Worm (Caenorhabditis elegans): ENCODE measurements around the gene T21C9.11.

T21C9.11 gene

ce11 chrV:10576319-10576718 is 18.4 kb downstream of the T21C9.11 start, which contains the start of gene vps-54:
vps-54 (minus strand) TSS chrV:10576419.
- no peak for TF ChIP-seq pes-1 (GFP tag; IDR thresholded peaks at IDR 0.05)
- no peak for TF ChIP-seq scrt-1 (GFP tag; IDR thresholded peaks at IDR 0.05)
- TF ChIP-seq tbx-11 (GFP tag; IDR thresholded peaks at IDR 0.05): no peak
- no peak for TF ChIP-seq flt-1 (GFP tag; IDR thresholded peaks at IDR 0.05)
- no peak for TF ChIP-seq hnd-1 (tag; optimal IDR thresholded peaks at IDR 0.05)
- no peak for TF ChIP-seq ets-7 (tag; optimal IDR thresholded peaks at IDR 0.05)

ce11 chrV:10574197-10574596 is 20.5 kb downstream of the T21C9.11 start:
- TF ChIP-seq tra-4 (tag; optimal IDR thresholded peaks at IDR 0.05): no peak
- no peak for TF ChIP-seq tbx-11 (GFP tag; IDR thresholded peaks at IDR 0.05)
- TF ChIP-seq F13C5.2 (tag; optimal IDR thresholded peaks at IDR 0.05): no peak
- TF ChIP-seq flt-1 (GFP tag; IDR thresholded peaks at IDR 0.05): no peak
- TF ChIP-seq B0310.2 (tag; optimal IDR thresholded peaks at IDR 0.05): no peak
- no peak for TF ChIP-seq scrt-1 (GFP tag; IDR thresholded peaks at IDR 0.05)
- TF ChIP-seq ets-7 (tag; optimal IDR thresholded peaks at IDR 0.05): no peak
- TF ChIP-seq sea-1 (GFP tag; conservative IDR thresholded peaks at IDR 0.05): no peak
- TF ChIP-seq ceh-13 (GFP tag; optimal IDR thresholded peaks at IDR 0.05): no peak
- no peak for TF ChIP-seq pes-1 (GFP tag; IDR thresholded peaks at IDR 0.05)
- no peak for TF ChIP-seq tbx-37 (GFP tag; conservative IDR thresholded peaks at IDR 0.05)
- TF ChIP-seq ama-1 (optimal IDR thresholded peaks at IDR 0.05): no peak
- no peak for TF ChIP-seq hmg-4 (GFP tag; optimal IDR thresholded peaks at IDR 0.05)
- TF ChIP-seq aly-1 (tag; optimal IDR thresholded peaks at IDR 0.05): no peak
- no peak for TF ChIP-seq hmbx-1 (tag; optimal IDR thresholded peaks at IDR 0.05)
- no peak for TF ChIP-seq hnd-1 (tag; optimal IDR thresholded peaks at IDR 0.05)

ce11 chrV:10572614-10573013 is 22.1 kb downstream of the T21C9.11 start, which contains the start of gene del-6:
del-6 (plus strand) TSS chrV:10572914.
- TF ChIP-seq F13C5.2 (tag; optimal IDR thresholded peaks at IDR 0.05): no peak
- no peak for TF ChIP-seq hmg-4 (GFP tag; optimal IDR thresholded peaks at IDR 0.05)
- no peak for TF ChIP-seq tbx-37 (GFP tag; conservative IDR thresholded peaks at IDR 0.05)
- no peak for TF ChIP-seq ceh-13 (GFP tag; optimal IDR thresholded peaks at IDR 0.05)
- TF ChIP-seq flt-1 (GFP tag; IDR thresholded peaks at IDR 0.05): no peak
- TF ChIP-seq tra-4 (tag; optimal IDR thresholded peaks at IDR 0.05): no peak
- TF ChIP-seq scrt-1 (GFP tag; IDR thresholded peaks at IDR 0.05): no peak
- TF ChIP-seq sea-1 (GFP tag; conservative IDR thresholded peaks at IDR 0.05): no peak
- TF ChIP-seq B0310.2 (tag; optimal IDR thresholded peaks at IDR 0.05): no peak
- TF ChIP-seq aly-1 (tag; optimal IDR thresholded peaks at IDR 0.05): no peak
- no peak for TF ChIP-seq ceh-36 (tag; optimal IDR thresholded peaks at IDR 0.05)
- TF ChIP-seq hmbx-1 (tag; optimal IDR thresholded peaks at IDR 0.05): no peak
- no peak for TF ChIP-seq ama-1 (optimal IDR thresholded peaks at IDR 0.05)
- no peak for TF ChIP-seq hnd-1 (tag; optimal IDR thresholded peaks at IDR 0.05)
- TF ChIP-seq pes-1 (GFP tag; IDR thresholded peaks at IDR 0.05): no peak
- no peak for TF ChIP-seq ets-7 (tag; optimal IDR thresholded peaks at IDR 0.05)

ce11 chrV:10571523-10571922 is 23.2 kb downstream of the T21C9.11 start:
- TF ChIP-seq ets-7 (tag; optimal IDR thresholded peaks at IDR 0.05) (no peak), tbx-11 (GFP tag; IDR thresholded peaks at IDR 0.05) (no peak), aly-1 (tag; optimal IDR thresholded peaks at IDR 0.05) (no peak), ceh-13 (GFP tag; optimal IDR thresholded peaks at IDR 0.05) (no peak), sea-1 (GFP tag; conservative IDR thresholded peaks at IDR 0.05) (no peak), hmbx-1 (tag; optimal IDR thresholded peaks at IDR 0.05) (no peak), ama-1 (optimal IDR thresholded peaks at IDR 0.05) (no peak), pes-1 (GFP tag; IDR thresholded peaks at IDR 0.05) (no peak), tbx-37 (GFP tag; conservative IDR thresholded peaks at IDR 0.05) (no peak), flt-1 (GFP tag; IDR thresholded peaks at IDR 0.05) (no peak), scrt-1 (GFP tag; IDR thresholded peaks at IDR 0.05) (no peak), hnd-1 (tag; optimal IDR thresholded peaks at IDR 0.05) (no peak), hmg-4 (GFP tag; optimal IDR thresholded peaks at IDR 0.05) (no peak), B0310.2 (tag; optimal IDR thresholded peaks at IDR 0.05) (no peak), ceh-36 (tag; optimal IDR thresholded peaks at IDR 0.05) (no peak), tra-4 (tag; optimal IDR thresholded peaks at IDR 0.05) (no peak)

- no peak for TF ChIP-seq ceh-13 (GFP tag; optimal IDR thresholded peaks at IDR 0.05)
- no peak for TF ChIP-seq aly-1 (tag; optimal IDR thresholded peaks at IDR 0.05)
These were observed 26.2 kb downstream of the T21C9.11 start for ce11 chrV:10568496-10568895.

- TF ChIP-seq sea-1 (GFP tag; conservative IDR thresholded peaks at IDR 0.05) (no peak), aly-1 (tag; optimal IDR thresholded peaks at IDR 0.05) (no peak)
These were observed 29.8 kb downstream of the T21C9.11 start, which contains the start of gene cat-4 for ce11 chrV:10564830-10565365. cat-4 (plus strand) TSS chrV:10564880.

ce11 chrV:10564140-10564539 is 30.6 kb downstream of the T21C9.11 start:
- TF ChIP-seq flt-1 (GFP tag; IDR thresholded peaks at IDR 0.05) (no peak), B0310.2 (tag; optimal IDR thresholded peaks at IDR 0.05) (no peak), sea-1 (GFP tag; conservative IDR thresholded peaks at IDR 0.05) (no peak), scrt-1 (GFP tag; IDR thresholded peaks at IDR 0.05) (no peak), aly-1 (tag; optimal IDR thresholded peaks at IDR 0.05) (no peak), tbx-37 (GFP tag; conservative IDR thresholded peaks at IDR 0.05) (no peak), F13C5.2 (tag; optimal IDR thresholded peaks at IDR 0.05) (no peak), hmbx-1 (tag; optimal IDR thresholded peaks at IDR 0.05) (no peak), ets-7 (tag; optimal IDR thresholded peaks at IDR 0.05) (no peak), hnd-1 (tag; optimal IDR thresholded peaks at IDR 0.05) (no peak), ama-1 (optimal IDR thresholded peaks at IDR 0.05) (no peak), ceh-36 (tag; optimal IDR thresholded peaks at IDR 0.05) (no peak), pes-1 (GFP tag; IDR thresholded peaks at IDR 0.05) (no peak), hmg-4 (GFP tag; optimal IDR thresholded peaks at IDR 0.05) (no peak), ceh-13 (GFP tag; optimal IDR thresholded peaks at IDR 0.05) (no peak), tra-4 (tag; optimal IDR thresholded peaks at IDR 0.05) (no peak), tbx-11 (GFP tag; IDR thresholded peaks at IDR 0.05) (no peak)

ce11 chrV:10562817-10563216 is 31.9 kb downstream of the T21C9.11 start:
- no peak for TF ChIP-seq F13C5.2 (tag; optimal IDR thresholded peaks at IDR 0.05)
- no peak for TF ChIP-seq scrt-1 (GFP tag; IDR thresholded peaks at IDR 0.05)
- no peak for TF ChIP-seq tbx-37 (GFP tag; conservative IDR thresholded peaks at IDR 0.05)
- no peak for TF ChIP-seq hmg-4 (GFP tag; optimal IDR thresholded peaks at IDR 0.05)
- no peak for TF ChIP-seq sea-1 (GFP tag; conservative IDR thresholded peaks at IDR 0.05)
- TF ChIP-seq tra-4 (tag; optimal IDR thresholded peaks at IDR 0.05): no peak
- no peak for TF ChIP-seq flt-1 (GFP tag; IDR thresholded peaks at IDR 0.05)
- no peak for TF ChIP-seq ets-7 (tag; optimal IDR thresholded peaks at IDR 0.05)

Data from whole organism, early embryonic.